Fruit fly (Drosophila melanogaster) whole organism, adult: ENCODE results near the gene CG42784.

Experiments
- CG11617 ChIP-seq: fragments of 200-800 bp; sonication (Bioruptor generic); optimal IDR thresholded peaks from 2 replicates; lab custom pipeline; 2017; ENCODE audit warnings: mild to moderate bottlenecking, missing biosample characterization, missing genetic modification reagents, missing genetic modification characterization
- CG33017 ChIP-seq: fragments of 200-800 bp; sonication (Bioruptor generic); optimal IDR thresholded peaks from 2 replicates; lab custom pipeline; 2018; ENCODE audit warnings: missing biosample characterization, mild to moderate bottlenecking, missing genetic modification characterization, moderate library complexity
- CG7101 ChIP-seq: fragments of 200-800 bp; sonication (Bioruptor generic); optimal IDR thresholded peaks from 2 replicates; lab custom pipeline; 2018; ENCODE audit warnings: missing biosample characterization, mild to moderate bottlenecking, missing genetic modification characterization, moderate library complexity
- cic ChIP-seq: fragments of 200-800 bp; sonication (Bioruptor generic); optimal IDR thresholded peaks from 2 replicates; lab custom pipeline; 2017; ENCODE audit warnings: missing biosample characterization, mild to moderate bottlenecking, missing genetic modification characterization, moderate library complexity
- kay ChIP-seq: fragments of 200-800 bp; sonication (Bioruptor generic); peaks from one replicate; lab custom pipeline; 2016; ENCODE audit warnings: missing biosample characterization, missing genetic modification characterization, borderline replicate concordance

dm6 chr2L:13445249-13445846, 30.1 kb downstream of the CG42784 start, which contains the start of gene Hacd2:
- TF ChIP-seq CG7101 (tag; lab: Kevin White, UChicago) = peak; percentile 17
- TF ChIP-seq CG33017 = no peak
- no peak for TF ChIP-seq CG11617 (GFP tag; lab: Kevin White, UChicago)
- TF ChIP-seq cic (GFP tag; lab: Kevin White, UChicago) = no peak
- no peak for TF ChIP-seq kay
